Worm (Caenorhabditis elegans) whole organism, mixed stage, embryonic: ENCODE data around the gene kcc-2.

Source experiments
- M03D4.4 ChIP-seq: sonication (generic microtip); optimal IDR thresholded peaks from 2 replicates; lab custom pipeline; 2017; ENCODE audit warnings: mild to moderate bottlenecking, missing genetic modification characterization, missing compliant biosample characterization
- blmp-1 ChIP-seq: fragments of 150-350 bp; optimal IDR thresholded peaks from 2 replicates; lab custom pipeline; 2014; ENCODE audit warnings: missing biosample characterization, missing genetic modification characterization
- ceh-39 ChIP-seq: fragments of 150-350 bp; optimal IDR thresholded peaks from 2 replicates; lab custom pipeline; 2014; ENCODE audit warnings: missing biosample characterization, missing genetic modification characterization
- ceh-43 ChIP-seq: fragments of 200-800 bp; sonication (Bioruptor generic); optimal IDR thresholded peaks from 2 replicates; lab custom pipeline; 2018; ENCODE audit warnings: mild to moderate bottlenecking, missing genetic modification characterization, moderate library complexity, missing compliant biosample characterization
- ceh-83 ChIP-seq: fragments of 200-800 bp; sonication (Bioruptor generic); optimal IDR thresholded peaks from 2 replicates; lab custom pipeline; 2018; ENCODE audit warnings: mild to moderate bottlenecking, missing genetic modification characterization, missing compliant biosample characterization
- ces-1 ChIP-seq: fragments of 150-350 bp; optimal IDR thresholded peaks from 2 replicates; lab custom pipeline; 2014; ENCODE audit warnings: missing biosample characterization, missing genetic modification reagents, missing genetic modification characterization
- cnd-1 ChIP-seq: fragments of 200-800 bp; sonication (Bioruptor generic); optimal IDR thresholded peaks from 2 replicates; lab custom pipeline; 2018; ENCODE audit warnings: mild to moderate bottlenecking, missing genetic modification characterization, missing compliant biosample characterization
- elt-1 ChIP-seq: sonication (generic microtip); optimal IDR thresholded peaks from 2 replicates; lab custom pipeline; 2017; ENCODE audit warnings: missing genetic modification characterization, mild to moderate bottlenecking, missing compliant biosample characterization, antibody characterized with exemption, moderate library complexity, borderline replicate concordance; ENCODE audit not compliant: insufficient read depth
- elt-3 ChIP-seq: fragments of 150-350 bp; optimal IDR thresholded peaks from 2 replicates; lab custom pipeline; 2014; ENCODE audit warnings: missing biosample characterization, missing genetic modification characterization
- flh-1 ChIP-seq: fragments of 200-800 bp; sonication (Bioruptor generic); optimal IDR thresholded peaks from 2 replicates; lab custom pipeline; 2018; ENCODE audit warnings: mild to moderate bottlenecking, missing genetic modification characterization, moderate library complexity, missing compliant biosample characterization
- ham-2 ChIP-seq: fragments of 200-800 bp; sonication (Bioruptor generic); optimal IDR thresholded peaks from 2 replicates; lab custom pipeline; 2018; ENCODE audit warnings: mild to moderate bottlenecking, missing genetic modification characterization, missing compliant biosample characterization
- hlh-1 ChIP-seq: fragments of 150-350 bp; optimal IDR thresholded peaks from 2 replicates; lab custom pipeline; 2014; ENCODE audit warnings: missing biosample characterization, missing genetic modification reagents, missing genetic modification characterization
- lin-13 ChIP-seq: fragments of 150-350 bp; optimal IDR thresholded peaks from 2 replicates; lab custom pipeline; 2014; ENCODE audit warnings: missing biosample characterization, missing genetic modification characterization
- lin-32 ChIP-seq: fragments of 200-800 bp; sonication (Bioruptor generic); optimal IDR thresholded peaks from 2 replicates; lab custom pipeline; 2018; ENCODE audit warnings: mild to moderate bottlenecking, missing genetic modification characterization, missing compliant biosample characterization
- lsy-2 ChIP-seq: fragments of 150-350 bp; optimal IDR thresholded peaks from 2 replicates; lab custom pipeline; 2014; ENCODE audit warnings: missing biosample characterization, missing genetic modification characterization
- mab-5 ChIP-seq: fragments of 150-350 bp; optimal IDR thresholded peaks from 2 replicates; lab custom pipeline; 2014; ENCODE audit warnings: missing biosample characterization, missing genetic modification characterization
- mep-1 ChIP-seq: fragments of 150-350 bp; optimal IDR thresholded peaks from 2 replicates; lab custom pipeline; 2017; ENCODE audit warnings: missing biosample characterization, missing genetic modification reagents, missing genetic modification characterization, inconsistent platforms
- mls-2 ChIP-seq: sonication (generic microtip); optimal IDR thresholded peaks from 2 replicates; lab custom pipeline; 2016; ENCODE audit warnings: mild to moderate bottlenecking, missing genetic modification characterization, moderate library complexity, missing compliant biosample characterization
- nhr-12 ChIP-seq: fragments of 150-350 bp; optimal IDR thresholded peaks from 2 replicates; lab custom pipeline; 2014; ENCODE audit warnings: missing biosample characterization, missing genetic modification characterization
- nhr-2 ChIP-seq: fragments of 150-350 bp; optimal IDR thresholded peaks from 2 replicates; lab custom pipeline; 2014; ENCODE audit warnings: missing biosample characterization, missing genetic modification characterization
- nhr-237 ChIP-seq: fragments of 150-350 bp; optimal IDR thresholded peaks from 2 replicates; lab custom pipeline; 2014; ENCODE audit warnings: missing biosample characterization, missing genetic modification characterization
- nhr-28 ChIP-seq: fragments of 150-350 bp; optimal IDR thresholded peaks from 2 replicates; lab custom pipeline; 2014; ENCODE audit warnings: missing biosample characterization, missing genetic modification characterization
- pha-4 ChIP-seq: fragments of 150-350 bp; optimal IDR thresholded peaks from 2 replicates; lab custom pipeline; 2018; ENCODE audit warnings: missing biosample characterization, missing genetic modification reagents, missing genetic modification characterization
- sem-2 ChIP-seq: fragments of 200-800 bp; sonication (Bioruptor generic); optimal IDR thresholded peaks from 2 replicates; lab custom pipeline; 2018; ENCODE audit warnings: mild to moderate bottlenecking, missing genetic modification characterization, missing compliant biosample characterization
- snpc-4 ChIP-seq: fragments of 150-350 bp; optimal IDR thresholded peaks from 2 replicates; lab custom pipeline; 2014; ENCODE audit warnings: missing biosample characterization, missing genetic modification characterization
- tbx-8 ChIP-seq: fragments of 200-800 bp; sonication (Bioruptor generic); optimal IDR thresholded peaks from 2 replicates; lab custom pipeline; 2018; ENCODE audit warnings: mild to moderate bottlenecking, missing genetic modification characterization, moderate library complexity, missing compliant biosample characterization
- unc-120 ChIP-seq: sonication (generic microtip); optimal IDR thresholded peaks from 2 replicates; lab custom pipeline; 2017; ENCODE audit warnings: missing genetic modification characterization, missing compliant biosample characterization; ENCODE audit not compliant: poor library complexity, severe bottlenecking
- unc-39 ChIP-seq: fragments of 150-350 bp; optimal IDR thresholded peaks from 2 replicates; lab custom pipeline; 2014; ENCODE audit warnings: missing biosample characterization, missing genetic modification characterization
- unc-62 ChIP-seq: fragments of 150-350 bp; optimal IDR thresholded peaks from 2 replicates; lab custom pipeline; 2014; ENCODE audit warnings: missing biosample characterization, missing genetic modification reagents, missing genetic modification characterization
- zip-8 ChIP-seq: fragments of 150-350 bp; optimal IDR thresholded peaks from 2 replicates; lab custom pipeline; 2014; ENCODE audit warnings: missing biosample characterization, missing genetic modification characterization

kcc-2 gene

DNA sequence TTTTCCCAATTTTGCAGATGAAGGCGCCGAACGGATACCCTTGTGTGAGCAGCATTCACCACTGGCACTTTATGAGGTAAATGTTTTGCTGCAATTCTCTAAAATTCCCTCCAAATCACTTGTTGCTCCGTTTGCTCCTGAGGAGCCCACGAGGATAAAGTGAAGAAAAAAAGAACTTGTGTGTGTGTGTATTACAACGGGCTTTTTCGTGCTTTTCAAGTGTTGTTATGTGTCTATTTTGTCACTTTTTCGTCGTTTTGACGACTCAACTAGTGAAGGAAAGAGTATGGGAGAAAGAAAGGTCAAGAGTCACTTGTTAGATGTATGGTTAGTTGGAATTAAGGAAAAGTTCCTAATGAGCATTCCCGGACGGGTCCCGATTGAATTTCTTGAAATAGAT lies 21.3 kb downstream of the kcc-2 start:
- TF ChIP-seq tbx-8 (GFP tag; lab: Kevin White, UChicago) (no peak), unc-39 (tag; lab: Kevin White, UChicago) (no peak), unc-120 (no peak), elt-1 (no peak), nhr-28 (no peak), zip-8 (tag; lab: Kevin White, UChicago) (no peak), unc-62 (GFP tag; lab: Kevin White, UChicago) (no peak), ceh-83 (no peak), mls-2 (tag; lab: Kevin White, UChicago) (no peak), ceh-43 (GFP tag; lab: Kevin White, UChicago) (no peak), ceh-39 (tag; lab: Kevin White, UChicago) (no peak), hlh-1 (tag; lab: Kevin White, UChicago) (no peak), ham-2 (GFP tag; lab: Kevin White, UChicago) (no peak), elt-3 (tag; lab: Kevin White, UChicago) (no peak), lsy-2 (tag; lab: Kevin White, UChicago) (no peak), nhr-12 (tag; lab: Kevin White, UChicago) (no peak), snpc-4 (no peak)

DNA sequence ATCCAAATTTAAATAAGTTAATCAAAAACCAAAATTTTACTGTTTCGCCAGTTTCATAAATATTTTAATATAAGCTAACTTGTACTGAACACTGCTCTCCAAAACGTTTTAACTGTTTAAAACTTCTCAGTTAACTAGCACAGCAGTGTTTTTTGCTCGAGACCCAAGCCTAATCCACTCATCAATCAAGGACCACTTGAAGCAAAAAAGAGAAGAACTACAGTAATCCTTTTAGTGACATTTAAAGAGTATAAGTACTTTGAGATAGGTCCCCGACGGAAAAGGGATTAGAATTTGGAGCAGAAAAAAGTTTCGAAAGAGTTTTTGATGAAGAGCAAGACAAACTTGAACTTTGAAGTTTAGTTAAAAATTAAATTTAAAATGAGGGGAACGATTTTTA lies 23.9 kb downstream of the kcc-2 start:
- TF ChIP-seq tbx-8 (GFP tag; lab: Kevin White, UChicago) (no peak), lsy-2 (tag; lab: Kevin White, UChicago) (no peak), M03D4.4 (tag; lab: Kevin White, UChicago) (no peak), nhr-2 (tag; lab: Kevin White, UChicago) (no peak), elt-3 (tag; lab: Kevin White, UChicago) (no peak), lin-32 (GFP tag; lab: Kevin White, UChicago) (no peak), hlh-1 (tag; lab: Kevin White, UChicago) (no peak), nhr-12 (tag; lab: Kevin White, UChicago) (no peak)

DNA sequence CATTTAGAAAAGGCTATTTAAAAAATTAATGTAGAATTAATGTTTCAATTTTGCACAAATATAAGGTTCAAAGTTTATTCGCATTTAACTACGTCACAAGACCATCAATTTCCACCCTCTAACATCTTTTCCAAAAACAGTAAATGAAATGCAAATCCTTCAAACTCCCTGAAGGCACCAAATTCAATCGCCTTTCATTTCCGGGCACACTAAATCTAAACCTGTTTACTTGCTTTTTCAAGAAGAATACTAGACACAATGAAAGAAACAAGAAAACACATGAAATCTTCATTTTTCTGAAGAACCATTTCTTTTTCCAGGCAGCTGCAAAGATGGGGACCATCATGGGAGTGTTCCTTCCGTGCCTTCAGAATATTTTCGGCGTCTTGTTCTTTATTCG lies 24.4 kb downstream of the kcc-2 start:
- TF ChIP-seq ces-1 (GFP tag; lab: Kevin White, UChicago) (peak; percentile 90), lin-32 (GFP tag; lab: Kevin White, UChicago) (no peak), unc-39 (tag; lab: Kevin White, UChicago) (no peak)

DNA sequence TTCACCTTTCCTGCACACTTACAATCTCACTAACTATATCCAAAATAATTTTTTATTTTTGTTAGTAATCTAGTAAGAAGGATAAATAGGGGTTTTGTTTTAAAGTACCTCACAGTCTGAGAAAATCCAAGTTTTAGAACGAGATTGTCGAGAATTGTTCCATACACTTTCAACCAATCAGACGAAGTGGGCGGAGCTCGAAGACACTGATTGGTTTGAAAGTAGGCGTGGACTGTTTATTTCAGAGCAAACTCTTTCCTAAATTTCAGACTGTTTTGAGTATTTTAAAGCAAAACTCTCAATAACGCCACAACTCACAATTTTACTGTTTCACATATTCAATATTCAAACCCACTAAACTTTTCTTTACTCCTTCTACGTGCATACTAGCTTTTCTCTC lies 30.2 kb downstream of the kcc-2 start:
- TF ChIP-seq ceh-83 (no peak), sem-2 (GFP tag; lab: Kevin White, UChicago) (no peak)

DNA sequence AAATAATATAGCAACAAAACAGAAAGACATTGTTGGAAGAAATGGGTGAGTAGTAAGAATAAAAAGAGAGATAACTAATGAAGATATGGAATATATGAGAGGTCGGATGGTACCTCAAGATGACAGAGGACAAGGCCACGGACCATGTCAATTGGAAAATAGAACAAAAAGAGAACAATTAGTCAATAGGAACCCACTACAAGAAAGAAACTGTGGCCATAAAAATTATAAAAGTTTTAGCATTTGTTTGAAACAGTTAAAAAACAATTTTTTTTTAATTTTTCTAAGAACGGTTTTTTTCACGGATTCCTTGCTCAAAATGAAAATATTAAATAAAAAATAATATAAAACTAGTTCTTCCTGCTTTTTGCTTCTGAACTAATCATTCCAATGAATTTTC lies 35.4 kb downstream of the kcc-2 start, which contains the start of gene cpg-20:
cpg-20 (minus strand) TSS at position 101 of the 400 bp plus-strand sequence.
- no peak for TF ChIP-seq mls-2 (tag; lab: Kevin White, UChicago)
- TF ChIP-seq ceh-39 (tag; lab: Kevin White, UChicago) = no peak
- no peak for TF ChIP-seq blmp-1 (tag; lab: Kevin White, UChicago)
- TF ChIP-seq nhr-2 (tag; lab: Kevin White, UChicago) = no peak
- TF ChIP-seq unc-120 = no peak

DNA sequence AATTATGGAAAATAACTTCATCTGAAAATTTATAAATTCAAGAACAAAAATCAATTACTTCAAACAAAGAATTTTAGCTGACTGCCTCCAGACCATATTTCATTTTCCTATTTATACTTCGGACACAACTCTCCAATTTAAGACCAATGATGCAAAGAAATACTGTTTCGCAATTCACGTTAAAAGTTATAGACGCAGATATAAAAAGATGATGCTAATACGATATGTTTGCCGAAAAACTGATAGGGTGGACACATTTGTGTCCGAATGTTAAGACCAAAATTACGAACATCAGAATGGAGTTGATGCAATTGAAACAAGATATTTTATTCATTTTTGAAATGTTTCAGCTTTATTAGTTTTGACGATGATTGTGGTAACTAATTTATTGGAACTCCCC lies 39.1 kb downstream of the kcc-2 start, which contains the start of gene ugt-19:
ugt-19 (minus strand) TSS at position 28 of the 400 bp plus-strand sequence.
- peak; percentile 8 for TF ChIP-seq elt-3 (tag; lab: Kevin White, UChicago)
- no peak for TF ChIP-seq mep-1 (tag; lab: Kevin White, UChicago)
- TF ChIP-seq, all 35 proteins: peak for 1

DNA sequence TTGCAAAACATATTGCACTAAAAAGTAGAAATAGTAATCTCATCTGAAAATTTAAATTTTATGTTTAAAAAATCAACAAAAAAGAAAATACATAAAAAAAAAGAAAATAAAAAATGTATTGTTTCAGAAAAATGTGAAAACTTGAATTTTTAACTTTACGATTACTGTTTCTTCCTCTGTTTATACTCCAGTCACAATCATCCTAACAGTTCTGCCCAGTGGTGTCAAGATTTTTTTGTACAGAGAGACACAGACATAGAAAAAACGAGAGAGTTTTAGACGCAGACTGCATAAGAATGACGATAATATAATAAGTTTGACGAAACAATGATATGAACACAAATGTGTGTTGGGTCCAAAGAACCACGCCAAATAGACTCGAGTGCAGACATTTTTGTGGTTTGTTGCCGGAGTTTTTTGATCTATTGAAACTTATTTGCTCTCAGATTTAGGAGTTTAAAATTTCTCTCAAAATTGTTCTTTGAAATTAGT lies 42.8 kb downstream of the kcc-2 start, which contains the start of gene ugt-20:
ugt-20 (minus strand) TSS at position 51 of the 492 bp plus-strand sequence.
- TF ChIP-seq elt-1 = no peak
- TF ChIP-seq sem-2 (GFP tag; lab: Kevin White, UChicago) = no peak
- TF ChIP-seq pha-4 (tag; lab: Kevin White, UChicago) = no peak
- no peak for TF ChIP-seq lin-13 (tag; lab: Kevin White, UChicago)
- no peak for TF ChIP-seq zip-8 (tag; lab: Kevin White, UChicago)
- no peak for TF ChIP-seq cnd-1
- TF ChIP-seq ceh-39 (tag; lab: Kevin White, UChicago) = no peak
- TF ChIP-seq mls-2 (tag; lab: Kevin White, UChicago) = no peak
- no peak for TF ChIP-seq elt-3 (tag; lab: Kevin White, UChicago)
- no peak for TF ChIP-seq mab-5
- TF ChIP-seq nhr-237 = no peak
- no peak for TF ChIP-seq ces-1 (GFP tag; lab: Kevin White, UChicago)
- no peak for TF ChIP-seq nhr-12 (tag; lab: Kevin White, UChicago)
- TF ChIP-seq flh-1 (GFP tag; lab: Kevin White, UChicago) = no peak
- TF ChIP-seq ceh-83 = no peak
- no peak for TF ChIP-seq unc-120
- no peak for TF ChIP-seq nhr-2 (tag; lab: Kevin White, UChicago)
